Worm (Caenorhabditis elegans) whole organism, L2 larva: Measurements from ENCODE around the gene F58G1.7.

Source experiments
- ama-1 ChIP-seq: fragments of 150-350 bp; optimal IDR thresholded peaks from 2 replicates; lab custom pipeline; 2018; ENCODE audit warnings: inconsistent platforms
- dmd-4 ChIP-seq: sonication (generic microtip); optimal IDR thresholded peaks from 2 replicates; lab custom pipeline; 2017; ENCODE audit warnings: missing biosample characterization, missing genetic modification characterization
- egl-27 ChIP-seq: sonication (generic microtip); optimal IDR thresholded peaks from 3 replicates; lab custom pipeline; 2017; ENCODE audit warnings: missing biosample characterization, missing genetic modification reagents, missing genetic modification characterization
- fos-1 ChIP-seq: fragments of 150-350 bp; optimal IDR thresholded peaks from 2 replicates; lab custom pipeline; 2014; ENCODE audit warnings: missing biosample characterization, missing genetic modification characterization
- mdl-1 ChIP-seq, 2 experiments: fragments of 150-350 bp in 1 of 2; sonication (generic microtip) in 1 of 2; optimal IDR thresholded peaks; 2 replicates each; lab custom pipeline; 2017; ENCODE audit warnings: missing biosample characterization in 2 of 2, missing genetic modification characterization in 2 of 2
- nhr-237 ChIP-seq: fragments of 150-350 bp; optimal IDR thresholded peaks from 2 replicates; lab custom pipeline; 2014; ENCODE audit warnings: missing biosample characterization, missing genetic modification characterization
- nhr-25 ChIP-seq: fragments of 150-350 bp; sonication (generic microtip); optimal IDR thresholded peaks from 3 replicates; lab custom pipeline; 2014; ENCODE audit warnings: missing biosample characterization, missing genetic modification characterization
- sma-3 ChIP-seq: sonication (generic microtip); optimal IDR thresholded peaks from 2 replicates; lab custom pipeline; 2016; ENCODE audit warnings: missing genetic modification reagents, missing genetic modification characterization, missing compliant biosample characterization
- unc-55 ChIP-seq: fragments of 150-350 bp; sonication (generic microtip); optimal IDR thresholded peaks from 3 replicates; lab custom pipeline; 2014; ENCODE audit warnings: missing biosample characterization, missing genetic modification reagents, missing genetic modification characterization
- unc-62 ChIP-seq: fragments of 150-350 bp; optimal IDR thresholded peaks from 2 replicates; lab custom pipeline; 2014; ENCODE audit warnings: missing biosample characterization, missing genetic modification reagents, missing genetic modification characterization
- zag-1 ChIP-seq: fragments of 150-350 bp; optimal IDR thresholded peaks from 2 replicates; lab custom pipeline; 2014; ENCODE audit warnings: missing biosample characterization, missing genetic modification characterization

- TF ChIP-seq unc-62 (GFP tag; lab: Kevin White, UChicago) (no peak), nhr-237 (tag; lab: Kevin White, UChicago) (no peak), dmd-4 (tag; lab: Kevin White, UChicago) (no peak), fos-1 (tag; lab: Kevin White, UChicago) (no peak), ama-1 (lab: Kevin White, UChicago) (no peak), unc-55 (GFP tag; lab: Kevin White, UChicago) (no peak), zag-1 (tag; lab: Kevin White, UChicago) (no peak), mdl-1 (tag; optimal IDR thresholded peaks at IDR 0.05; lab: Kevin White, UChicago) (no peak), nhr-25 (tag; lab: Kevin White, UChicago) (no peak), sma-3 (GFP tag; lab: Kevin White, UChicago) (no peak), egl-27 (tag; lab: Kevin White, UChicago) (no peak)
Observed at ce11 chrII:12990964-12991593, 43.0 kb upstream of the F58G1.7 start.
